Fruit fly (Drosophila melanogaster): Measurements from ENCODE around the gene CG31909.

The CG31909 gene

DNA sequence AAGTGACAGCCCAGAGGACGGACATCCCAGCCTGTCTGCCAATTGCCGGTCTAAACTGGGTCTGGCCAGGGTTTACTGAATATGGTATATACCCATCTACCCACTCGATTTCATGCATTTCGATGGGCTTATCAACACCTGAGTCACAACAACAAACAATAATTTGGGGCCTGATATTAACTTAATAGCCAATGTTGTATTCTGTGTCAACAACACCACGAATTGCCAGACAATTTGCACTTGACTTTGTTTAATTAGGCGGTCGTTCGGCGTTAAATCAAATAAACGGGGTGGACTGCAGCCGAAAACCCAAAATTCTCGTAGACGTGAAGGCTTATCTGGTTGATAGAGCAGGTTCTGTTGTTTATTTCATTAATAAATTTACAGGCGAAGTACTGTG lies 18.0 kb upstream of the CG31909 start (continued):
- TF ChIP-seq hkb (optimal IDR thresholded peaks at IDR 0.05) (no peak), hkb (GFP tag; IDR thresholded peaks at IDR 0.05) (0 out of 2 replicates have a peak, but pooled peaks have one; percentile 17), CG2129 (GFP tag; IDR thresholded peaks at IDR 0.05; ENCODE audit: partially characterized antibody) (no peak), CG4820 (GFP tag; optimal IDR thresholded peaks at IDR 0.05) (no peak), ssp (GFP tag; IDR thresholded peaks at IDR 0.05) (no peak), Atf6 (GFP tag; IDR thresholded peaks at IDR 0.05) (peak; percentile 53), otp (GFP tag; IDR thresholded peaks at IDR 0.05) (peak; percentile 53; the same call in 1 of the 3 replicates), Nf-YA (GFP tag; IDR thresholded peaks at IDR 0.05) (0 out of 2 replicates have a peak, but pooled peaks have one; percentile 39), Gsc (GFP tag; IDR thresholded peaks at IDR 0.05) (no peak), esg (GFP tag; conservative IDR thresholded peaks at IDR 0.05) (no peak), CG10267 (tag; optimal IDR thresholded peaks at IDR 0.05) (no peak), Optix (GFP tag; IDR thresholded peaks at IDR 0.05) (no peak), Gug (GFP tag; IDR thresholded peaks at IDR 0.05) (no peak), bowl (GFP tag; IDR thresholded peaks at IDR 0.05) (no peak; the same call in 1 of the 2 replicates), Bteb2 (GFP tag; optimal IDR thresholded peaks at IDR 0.05) (no peak), D19B (GFP tag; optimal IDR thresholded peaks at IDR 0.05) (no peak), CG2202 (tag; optimal IDR thresholded peaks at IDR 0.05) (peak; percentile 30), D19A (tag; optimal IDR thresholded peaks at IDR 0.05) (no peak), CG11456 (GFP tag; IDR thresholded peaks at IDR 0.05) (no peak), CG6654 (GFP tag; optimal IDR thresholded peaks at IDR 0.05) (no peak), CG12942 (GFP tag; optimal IDR thresholded peaks at IDR 0.05) (no peak), disco-r (GFP tag; optimal IDR thresholded peaks at IDR 0.05) (no peak), pan (optimal IDR thresholded peaks at IDR 0.05) (no peak), pan (GFP tag; optimal IDR thresholded peaks at IDR 0.05 in 1 of 2, IDR thresholded peaks at IDR 0.05 in 1 of 2) (no peak), CG4617 (GFP tag; optimal IDR thresholded peaks at IDR 0.05; ENCODE audit: borderline replicate concordance) (no peak), stwl (tag; optimal IDR thresholded peaks at IDR 0.05) (no peak), Sox100B (GFP tag; optimal IDR thresholded peaks at IDR 0.05) (no peak), seq (GFP tag; IDR thresholded peaks at IDR 0.05) (peak; percentile 34; the same call in 1 of the 2 replicates), lab (GFP tag; optimal IDR thresholded peaks at IDR 0.05) (peak; percentile 80), CG6175 (GFP tag; IDR thresholded peaks at IDR 0.05) (no peak), Med (GFP tag) (peak; percentile 91), al (GFP tag; IDR thresholded peaks at IDR 0.05) (no peak), mirr (GFP tag; optimal IDR thresholded peaks at IDR 0.05) (peak; percentile 78), Asciz (GFP tag; optimal IDR thresholded peaks at IDR 0.05) (no peak), Myb (GFP tag; optimal IDR thresholded peaks at IDR 0.05) (no peak), onecut (GFP tag; IDR thresholded peaks at IDR 0.05) (0 out of 2 replicates have a peak, but pooled peaks have one; percentile 7), CG43689 (GFP tag; IDR thresholded peaks at IDR 0.05) (no peak), Nf-YC (tag; optimal IDR thresholded peaks at IDR 0.05) (no peak), jing (GFP tag; optimal IDR thresholded peaks at IDR 0.05) (no peak), CG6765 (GFP tag; optimal IDR thresholded peaks at IDR 0.05) (peak; percentile 56), chinmo (GFP tag; IDR thresholded peaks at IDR 0.05; ENCODE audit: partially characterized antibody) (no peak), odd (GFP tag; optimal IDR thresholded peaks at IDR 0.05) (no peak), insv (GFP tag; optimal IDR thresholded peaks at IDR 0.05) (no peak), ewg (GFP tag; optimal IDR thresholded peaks at IDR 0.05) (no peak), CG1832 (GFP tag; optimal IDR thresholded peaks at IDR 0.05) (no peak), CG15011 (GFP tag; optimal IDR thresholded peaks at IDR 0.05) (peak; percentile 45), Dll (GFP tag; IDR thresholded peaks at IDR 0.05; ENCODE audit: partially characterized antibody) (no peak), tgo (GFP tag; IDR thresholded peaks at IDR 0.05) (no peak), H15 (GFP tag; IDR thresholded peaks at IDR 0.05) (no peak), CG2875 (GFP tag; optimal IDR thresholded peaks at IDR 0.05) (no peak), CG11696 (GFP tag; IDR thresholded peaks at IDR 0.05) (no peak), rib (GFP tag; IDR thresholded peaks at IDR 0.05) (no peak)
